Fruit fly (Drosophila melanogaster): Measurements from ENCODE around the gene CG4213.

CG4213 gene

DNA sequence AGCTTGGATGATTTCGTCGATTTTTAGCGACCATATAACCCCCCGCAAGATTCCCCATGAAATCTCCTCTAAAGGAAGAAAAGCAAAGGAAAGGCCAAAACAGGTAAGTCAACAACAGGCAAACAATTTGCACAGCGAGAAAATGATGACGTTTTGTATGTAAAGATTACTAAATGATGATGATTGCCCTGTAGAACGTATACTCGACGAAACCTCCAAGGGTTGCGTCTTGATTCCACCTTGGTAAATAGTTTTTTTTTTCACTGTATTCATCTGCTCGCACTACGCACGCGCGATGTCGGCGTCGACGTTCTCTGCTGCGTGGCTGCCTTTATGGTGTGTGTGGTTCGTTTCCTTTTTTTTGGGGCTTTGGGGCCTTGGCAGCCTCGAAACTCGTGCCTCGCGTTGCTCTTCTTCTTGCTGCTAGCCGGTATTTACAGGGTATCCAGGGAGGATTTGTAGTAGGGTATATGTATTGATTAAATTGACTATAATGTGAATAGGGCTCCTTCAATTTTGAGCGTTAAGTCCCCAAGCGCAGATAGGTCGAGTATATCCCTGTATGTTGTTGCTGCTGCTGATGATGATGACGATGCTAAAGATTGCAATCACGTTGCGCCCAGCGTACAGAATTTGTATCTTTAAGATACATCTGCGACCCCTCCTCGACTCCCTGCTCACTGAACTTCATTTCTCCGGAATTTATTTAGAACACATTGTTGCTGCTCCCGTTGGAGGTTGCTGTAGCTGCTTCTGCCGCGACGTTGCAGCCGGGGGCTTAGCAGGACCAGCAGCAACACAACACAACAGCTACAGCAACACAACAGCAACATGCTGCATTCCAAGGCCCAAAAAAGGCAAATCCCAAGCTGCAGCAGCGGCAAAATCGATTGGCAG, 25.6 kb upstream of the CG4213 start (continued):
- TF ChIP-seq CG11504 (tag; optimal IDR thresholded peaks at IDR 0.05): no peak
- no peak for TF ChIP-seq btn (GFP tag; optimal IDR thresholded peaks at IDR 0.05)
- no peak for TF ChIP-seq Elba2 (GFP tag; optimal IDR thresholded peaks at IDR 0.05)
- TF ChIP-seq scrt (GFP tag; optimal IDR thresholded peaks at IDR 0.05): no peak
- no peak for TF ChIP-seq sima (GFP tag; optimal IDR thresholded peaks at IDR 0.05)
- TF ChIP-seq CG13894 (tag; optimal IDR thresholded peaks at IDR 0.05): no peak
- TF ChIP-seq stwl (tag; optimal IDR thresholded peaks at IDR 0.05): no peak
- TF ChIP-seq nmo (GFP tag; optimal IDR thresholded peaks at IDR 0.05): no peak
- no peak for TF ChIP-seq CG12155 (GFP tag; optimal IDR thresholded peaks at IDR 0.05)
- no peak for TF ChIP-seq eve (GFP tag; optimal IDR thresholded peaks at IDR 0.05)
- no peak for TF ChIP-seq CG5953 (GFP tag; IDR thresholded peaks at IDR 0.05)
- no peak for TF ChIP-seq CG14441 (GFP tag; IDR thresholded peaks at IDR 0.05)
- peak; percentile 26; the same call in 1 of the 2 replicates for TF ChIP-seq peb (GFP tag; IDR thresholded peaks at IDR 0.05)
- no peak for TF ChIP-seq CG12299 (tag; optimal IDR thresholded peaks at IDR 0.05)
- TF ChIP-seq Ada2b (GFP tag; IDR thresholded peaks at IDR 0.05): no peak
- TF ChIP-seq Doc3 (GFP tag; IDR thresholded peaks at IDR 0.05; ENCODE audit: partially characterized antibody): no peak
- TF ChIP-seq CG2120 (GFP tag; optimal IDR thresholded peaks at IDR 0.05): peak; percentile 8
- TF ChIP-seq sqz (GFP tag; optimal IDR thresholded peaks at IDR 0.05): no peak
- no peak for TF ChIP-seq CG17568 (GFP tag; optimal IDR thresholded peaks at IDR 0.05)
- TF ChIP-seq CG6765 (GFP tag; optimal IDR thresholded peaks at IDR 0.05): no peak
- peak; percentile 41 for TF ChIP-seq CG32532 (GFP tag; IDR thresholded peaks at IDR 0.05)
- TF ChIP-seq corto (GFP tag; optimal IDR thresholded peaks at IDR 0.05): peak; percentile 92
- TF ChIP-seq CG12391 (tag; optimal IDR thresholded peaks at IDR 0.05): peak; percentile 16
- TF ChIP-seq Spps (tag; optimal IDR thresholded peaks at IDR 0.05): no peak
- TF ChIP-seq sisA (GFP tag; IDR thresholded peaks at IDR 0.05): peak; percentile 35
- no peak for TF ChIP-seq Hmr (GFP tag; optimal IDR thresholded peaks at IDR 0.05)
- no peak for TF ChIP-seq grn (GFP tag; optimal IDR thresholded peaks at IDR 0.05)
- no peak for TF ChIP-seq CG8290 (GFP tag; optimal IDR thresholded peaks at IDR 0.05)
- no peak for TF ChIP-seq CG8290 (tag; optimal IDR thresholded peaks at IDR 0.05)
- no peak for TF ChIP-seq CG15696 (tag; optimal IDR thresholded peaks at IDR 0.05)
- TF ChIP-seq bsh (GFP tag; optimal IDR thresholded peaks at IDR 0.05): peak; percentile 30 to 74
- no peak for TF ChIP-seq Ets97D (GFP tag; optimal IDR thresholded peaks at IDR 0.05)
- peak; percentile 55; the same call in 2 of the 3 replicates for TF ChIP-seq row (GFP tag; IDR thresholded peaks at IDR 0.05)
- no peak for TF ChIP-seq CG10543 (GFP tag; optimal IDR thresholded peaks at IDR 0.05)
- no peak for TF ChIP-seq CG32772 (GFP tag; IDR thresholded peaks at IDR 0.05)
- TF ChIP-seq CG10321 (GFP tag; IDR thresholded peaks at IDR 0.05): no peak
- TF ChIP-seq Six4 (GFP tag; optimal IDR thresholded peaks at IDR 0.05): no peak
- no peak for TF ChIP-seq oc (tag; optimal IDR thresholded peaks at IDR 0.05)
- no peak for TF ChIP-seq Meics (GFP tag; optimal IDR thresholded peaks at IDR 0.05)
- no peak for TF ChIP-seq Dll (GFP tag; IDR thresholded peaks at IDR 0.05; ENCODE audit: partially characterized antibody)
- TF ChIP-seq CG7271 (tag; optimal IDR thresholded peaks at IDR 0.05): no peak
- no peak for TF ChIP-seq gfzf (GFP tag; optimal IDR thresholded peaks at IDR 0.05)
- TF ChIP-seq Tbp (GFP tag; optimal IDR thresholded peaks at IDR 0.05): no peak
- peak; percentile 56 for TF ChIP-seq CG6689 (GFP tag; IDR thresholded peaks at IDR 0.05)
- no peak for TF ChIP-seq dmrt99B (tag; optimal IDR thresholded peaks at IDR 0.05)
- TF ChIP-seq Lpt (GFP tag; optimal IDR thresholded peaks at IDR 0.05): no peak
- TF ChIP-seq Adf1 (GFP tag; IDR thresholded peaks at IDR 0.05): peak; percentile 28; the same call in 1 of the 2 replicates
- TF ChIP-seq Deaf1 (tag; optimal IDR thresholded peaks at IDR 0.05): no peak
- TF ChIP-seq knrl (GFP tag; IDR thresholded peaks at IDR 0.05; ENCODE audit: partially characterized antibody): no peak

Data from whole organism, embryonic.